Fruit fly (Drosophila melanogaster): ENCODE measurements around the gene CG32276.

The CG32276 gene

dm6 chr3L:3159309-3160194, 39.3 kb downstream of the CG32276 start, which contains the start of the genes ND-30 and CG15812:
Gene ND-30 (minus strand): TSS chr3L:3159578.
Gene CG15812 (plus strand): TSS chr3L:3159991.
- no peak for TF ChIP-seq CTCF (optimal IDR thresholded peaks at IDR 0.05)
- no peak for TF ChIP-seq CG8478 (optimal IDR thresholded peaks at IDR 0.05)

dm6 chr3L:3157651-3158050, 41.2 kb downstream of the CG32276 start:
- TF ChIP-seq CTCF (optimal IDR thresholded peaks at IDR 0.05), result peak; percentile 50 to 59
- no peak for TF ChIP-seq CG8478 (optimal IDR thresholded peaks at IDR 0.05)

- TF ChIP-seq CG8478 (optimal IDR thresholded peaks at IDR 0.05) (no peak), CTCF (optimal IDR thresholded peaks at IDR 0.05) (no peak)
Observed at dm6 chr3L:3150376-3150775, 48.5 kb downstream of the CG32276 start.

dm6 chr3L:3149060-3149872, 49.6 kb downstream of the CG32276 start:
- TF ChIP-seq CTCF (optimal IDR thresholded peaks at IDR 0.05) (no peak), CG8478 (optimal IDR thresholded peaks at IDR 0.05) (no peak)

dm6 chr3L:3148125-3149059, 50.5 kb downstream of the CG32276 start, which contains the start of the genes Usp5 and BtbVII:
Gene Usp5 (minus strand): TSS chr3L:3148358.
Gene BtbVII (plus strand): TSS chr3L:3148646.
- TF ChIP-seq CG8478 (optimal IDR thresholded peaks at IDR 0.05), result no peak
- no peak for TF ChIP-seq CTCF (optimal IDR thresholded peaks at IDR 0.05)
